Worm (Caenorhabditis elegans) whole organism, mixed stage, embryonic: Measurements from ENCODE around the gene ZC262.13.

ENCODE experiments used
- cnd-1 ChIP-seq: fragments of 200-800 bp; sonication (Bioruptor generic); optimal IDR thresholded peaks from 2 replicates; lab custom pipeline; 2018; ENCODE audit warnings: mild to moderate bottlenecking, missing genetic modification characterization, missing compliant biosample characterization
- lin-13 ChIP-seq: fragments of 150-350 bp; optimal IDR thresholded peaks from 2 replicates; lab custom pipeline; 2014; ENCODE audit warnings: missing biosample characterization, missing genetic modification characterization
- pha-4 ChIP-seq: fragments of 150-350 bp; optimal IDR thresholded peaks from 2 replicates; lab custom pipeline; 2018; ENCODE audit warnings: missing biosample characterization, missing genetic modification reagents, missing genetic modification characterization
- unc-39 ChIP-seq: fragments of 150-350 bp; optimal IDR thresholded peaks from 2 replicates; lab custom pipeline; 2014; ENCODE audit warnings: missing biosample characterization, missing genetic modification characterization
- zip-8 ChIP-seq: fragments of 150-350 bp; optimal IDR thresholded peaks from 2 replicates; lab custom pipeline; 2014; ENCODE audit warnings: missing biosample characterization, missing genetic modification characterization

DNA sequence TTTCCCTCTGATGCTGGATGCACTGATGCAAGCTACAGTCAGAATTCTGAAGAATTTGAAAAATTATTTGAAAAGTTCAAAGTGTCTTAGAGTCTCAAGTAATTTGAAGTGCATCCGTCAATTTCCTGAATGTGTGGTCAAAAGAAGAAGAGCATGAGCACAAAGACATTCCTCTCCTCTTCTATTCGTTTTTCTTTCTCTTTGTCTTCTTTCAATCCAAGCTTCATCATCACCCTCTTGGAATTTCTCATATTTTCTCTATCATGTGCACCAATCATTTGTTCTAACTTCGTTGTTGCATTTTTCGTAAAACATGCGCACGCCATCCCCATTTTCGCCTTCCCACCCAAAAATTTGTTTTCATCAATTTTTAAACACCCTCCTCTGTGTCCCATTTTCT, 40.0 kb upstream of the ZC262.13 start:
- TF ChIP-seq lin-13 (tag; lab: Kevin White, UChicago), result no peak
- no peak for TF ChIP-seq zip-8 (tag; lab: Kevin White, UChicago)
- TF ChIP-seq cnd-1 (tag; lab: Kevin White, UChicago), result no peak
- no peak for TF ChIP-seq unc-39 (tag; lab: Kevin White, UChicago)
- TF ChIP-seq pha-4 (tag; lab: Kevin White, UChicago), result no peak
